Fruit fly (Drosophila melanogaster): ENCODE measurements around the gene Z600.

Z600 gene

dm6 chr3L:15508750-15509149 is at the start of gene Z600:
Z600 (plus strand) TSS chr3L:15509061.
- no peak for TF ChIP-seq Dll (optimal IDR thresholded peaks at IDR 0.05)

- TF ChIP-seq psq (optimal IDR thresholded peaks at IDR 0.05): no peak
- TF ChIP-seq usp (GFP tag; optimal IDR thresholded peaks at IDR 0.05): no peak
- TF ChIP-seq pan (optimal IDR thresholded peaks at IDR 0.05): no peak
Observed at dm6 chr3L:15474010-15474409, 34.9 kb upstream of the Z600 start, which contains the start of gene cocoon. cocoon (minus strand) TSS chr3L:15474110.

- TF ChIP-seq pan (optimal IDR thresholded peaks at IDR 0.05): no peak
Observed at dm6 chr3L:15485302-15485701, 23.6 kb upstream of the Z600 start, which contains the start of gene Ran-like. Ran-like (minus strand) TSS chr3L:15485402.

- TF ChIP-seq Dll (optimal IDR thresholded peaks at IDR 0.05) (no peak), CG8478 (optimal IDR thresholded peaks at IDR 0.05) (no peak), pan (optimal IDR thresholded peaks at IDR 0.05) (no peak), usp (GFP tag; optimal IDR thresholded peaks at IDR 0.05) (no peak), EcR (GFP tag; optimal IDR thresholded peaks at IDR 0.05) (no peak), psq (optimal IDR thresholded peaks at IDR 0.05) (no peak)
Observed at dm6 chr3L:15493886-15494598, 14.8 kb upstream of the Z600 start.

- TF ChIP-seq usp (GFP tag; optimal IDR thresholded peaks at IDR 0.05) (no peak), psq (optimal IDR thresholded peaks at IDR 0.05) (no peak), CG8478 (optimal IDR thresholded peaks at IDR 0.05) (no peak), pan (optimal IDR thresholded peaks at IDR 0.05) (no peak), EcR (GFP tag; optimal IDR thresholded peaks at IDR 0.05) (no peak), Dll (optimal IDR thresholded peaks at IDR 0.05) (no peak)
Observed at dm6 chr3L:15494599-15495271, 14.1 kb upstream of the Z600 start.

dm6 chr3L:15495449-15495848 is 13.4 kb upstream of the Z600 start, which contains the start of gene CG12355:
CG12355 (minus strand) TSS chr3L:15495549.
- TF ChIP-seq Dll (optimal IDR thresholded peaks at IDR 0.05): no peak
- no peak for TF ChIP-seq pan (optimal IDR thresholded peaks at IDR 0.05)
- TF ChIP-seq psq (optimal IDR thresholded peaks at IDR 0.05): no peak
- TF ChIP-seq CG8478 (optimal IDR thresholded peaks at IDR 0.05): no peak
- no peak for TF ChIP-seq usp (GFP tag; optimal IDR thresholded peaks at IDR 0.05)
- no peak for TF ChIP-seq EcR (GFP tag; optimal IDR thresholded peaks at IDR 0.05)

dm6 chr3L:15496274-15496673 is 12.6 kb upstream of the Z600 start, which contains the start of gene CG13455:
CG13455 (plus strand) TSS chr3L:15496574.
- TF ChIP-seq EcR (GFP tag; optimal IDR thresholded peaks at IDR 0.05) (no peak), usp (GFP tag; optimal IDR thresholded peaks at IDR 0.05) (no peak), pan (optimal IDR thresholded peaks at IDR 0.05) (no peak), psq (optimal IDR thresholded peaks at IDR 0.05) (no peak), CG8478 (optimal IDR thresholded peaks at IDR 0.05) (no peak), Dll (optimal IDR thresholded peaks at IDR 0.05) (no peak)

- no peak for TF ChIP-seq usp (GFP tag; optimal IDR thresholded peaks at IDR 0.05)
Observed at dm6 chr3L:15497902-15498301, 11.0 kb upstream of the Z600 start, which contains the start of gene CG7276. CG7276 (plus strand) TSS chr3L:15498202.

dm6 chr3L:15498745-15499144 is 10.1 kb upstream of the Z600 start, which contains the start of gene CG7275:
CG7275 (plus strand) TSS chr3L:15498959.
- no peak for TF ChIP-seq usp (GFP tag; optimal IDR thresholded peaks at IDR 0.05)
- no peak for TF ChIP-seq CG8478 (optimal IDR thresholded peaks at IDR 0.05)
- no peak for TF ChIP-seq EcR (GFP tag; optimal IDR thresholded peaks at IDR 0.05)
- no peak for TF ChIP-seq psq (optimal IDR thresholded peaks at IDR 0.05)
- TF ChIP-seq pan (optimal IDR thresholded peaks at IDR 0.05): no peak
- TF ChIP-seq Dll (optimal IDR thresholded peaks at IDR 0.05): no peak

- TF ChIP-seq pan (optimal IDR thresholded peaks at IDR 0.05): no peak
- no peak for TF ChIP-seq usp (GFP tag; optimal IDR thresholded peaks at IDR 0.05)
- TF ChIP-seq Dll (optimal IDR thresholded peaks at IDR 0.05): no peak
- no peak for TF ChIP-seq psq (optimal IDR thresholded peaks at IDR 0.05)
- no peak for TF ChIP-seq CG8478 (optimal IDR thresholded peaks at IDR 0.05)
- TF ChIP-seq EcR (GFP tag; optimal IDR thresholded peaks at IDR 0.05): no peak
Observed at dm6 chr3L:15500813-15501645, 7.8 kb upstream of the Z600 start, which contains the start of gene CG7272. CG7272 (plus strand) TSS chr3L:15500938.

- TF ChIP-seq EcR (GFP tag; optimal IDR thresholded peaks at IDR 0.05) (no peak), CG8478 (optimal IDR thresholded peaks at IDR 0.05) (no peak), usp (GFP tag; optimal IDR thresholded peaks at IDR 0.05) (no peak), psq (optimal IDR thresholded peaks at IDR 0.05) (no peak), pan (optimal IDR thresholded peaks at IDR 0.05) (no peak), Dll (optimal IDR thresholded peaks at IDR 0.05) (no peak)
Observed at dm6 chr3L:15501646-15501972, 7.3 kb upstream of the Z600 start.

dm6 chr3L:15502256-15502655 is 6.6 kb upstream of the Z600 start:
- TF ChIP-seq pan (optimal IDR thresholded peaks at IDR 0.05) (no peak), usp (GFP tag; optimal IDR thresholded peaks at IDR 0.05) (no peak), CG8478 (optimal IDR thresholded peaks at IDR 0.05) (no peak), Dll (optimal IDR thresholded peaks at IDR 0.05) (no peak), EcR (GFP tag; optimal IDR thresholded peaks at IDR 0.05) (no peak), psq (optimal IDR thresholded peaks at IDR 0.05) (no peak)
